Worm (Caenorhabditis elegans) whole organism, L2 larva: Measurements from ENCODE around the gene K12B6.9.

ENCODE experiments used
- alr-1 ChIP-seq: fragments of 150-350 bp; optimal IDR thresholded peaks from 2 replicates; lab custom pipeline; 2014; ENCODE audit warnings: missing biosample characterization, missing genetic modification characterization
- ama-1 ChIP-seq: fragments of 150-350 bp; optimal IDR thresholded peaks from 2 replicates; lab custom pipeline; 2018; ENCODE audit warnings: inconsistent platforms
- egl-27 ChIP-seq: sonication (generic microtip); optimal IDR thresholded peaks from 3 replicates; lab custom pipeline; 2017; ENCODE audit warnings: missing biosample characterization, missing genetic modification reagents, missing genetic modification characterization
- elt-3 ChIP-seq: sonication (generic microtip); optimal IDR thresholded peaks from 2 replicates; lab custom pipeline; 2017; ENCODE audit warnings: missing biosample characterization, missing genetic modification characterization
- fos-1 ChIP-seq: fragments of 150-350 bp; optimal IDR thresholded peaks from 2 replicates; lab custom pipeline; 2014; ENCODE audit warnings: missing biosample characterization, missing genetic modification characterization
- lin-39 ChIP-seq: fragments of 150-350 bp; optimal IDR thresholded peaks from 2 replicates; lab custom pipeline; 2014; ENCODE audit warnings: missing biosample characterization, missing genetic modification reagents, missing genetic modification characterization
- nhr-21 ChIP-seq: fragments of 150-350 bp; optimal IDR thresholded peaks from 2 replicates; lab custom pipeline; 2014; ENCODE audit warnings: missing biosample characterization, missing genetic modification characterization
- nhr-237 ChIP-seq: fragments of 150-350 bp; optimal IDR thresholded peaks from 2 replicates; lab custom pipeline; 2014; ENCODE audit warnings: missing biosample characterization, missing genetic modification characterization
- sem-4 ChIP-seq: fragments of 150-350 bp; optimal IDR thresholded peaks from 2 replicates; lab custom pipeline; 2014; ENCODE audit warnings: missing biosample characterization, missing genetic modification reagents, missing genetic modification characterization
- skn-1 ChIP-seq: sonication (generic microtip); optimal IDR thresholded peaks from 2 replicates; lab custom pipeline; 2017; ENCODE audit warnings: missing biosample characterization, missing genetic modification characterization
- snpc-4 ChIP-seq: fragments of 150-350 bp; optimal IDR thresholded peaks from 2 replicates; lab custom pipeline; 2014; ENCODE audit warnings: missing biosample characterization, missing genetic modification characterization
- unc-55 ChIP-seq: fragments of 150-350 bp; sonication (generic microtip); optimal IDR thresholded peaks from 3 replicates; lab custom pipeline; 2014; ENCODE audit warnings: missing biosample characterization, missing genetic modification reagents, missing genetic modification characterization
- zag-1 ChIP-seq: fragments of 150-350 bp; optimal IDR thresholded peaks from 2 replicates; lab custom pipeline; 2014; ENCODE audit warnings: missing biosample characterization, missing genetic modification characterization
- ztf-11 ChIP-seq: sonication (generic microtip); optimal IDR thresholded peaks from 2 replicates; lab custom pipeline; 2017; ENCODE audit warnings: missing biosample characterization, missing genetic modification characterization

DNA sequence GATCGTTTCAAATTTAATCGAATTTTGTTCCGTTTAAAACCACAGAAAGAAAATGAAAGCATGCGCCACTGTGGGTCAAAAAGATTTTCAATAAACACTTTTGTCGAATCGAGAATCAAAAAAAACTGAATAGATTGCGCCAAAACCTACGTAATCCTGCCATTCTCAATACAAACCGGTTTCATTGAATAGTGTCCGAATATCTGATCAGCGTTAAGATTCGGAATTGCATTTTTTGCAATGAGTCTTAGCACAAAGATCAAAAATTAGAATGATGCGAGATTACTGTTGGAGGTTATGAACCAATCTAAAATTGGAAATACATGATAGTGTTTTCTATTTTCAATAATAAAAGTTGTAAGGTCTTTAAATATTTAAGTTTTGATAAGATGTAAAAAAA, 25.5 kb upstream of the K12B6.9 start:
- TF ChIP-seq alr-1 (tag; lab: Kevin White, UChicago) (no peak), elt-3 (tag; lab: Kevin White, UChicago) (no peak), snpc-4 (no peak), nhr-237 (tag; lab: Kevin White, UChicago) (no peak), fos-1 (tag; lab: Kevin White, UChicago) (no peak), skn-1 (tag; lab: Kevin White, UChicago) (no peak), unc-55 (no peak), egl-27 (tag; lab: Kevin White, UChicago) (no peak), zag-1 (no peak), lin-39 (tag; lab: Kevin White, UChicago) (no peak), ama-1 (lab: Kevin White, UChicago) (no peak), nhr-21 (tag; lab: Kevin White, UChicago) (no peak), ztf-11 (tag; lab: Kevin White, UChicago) (no peak), sem-4 (tag; lab: Kevin White, UChicago) (peak; percentile 8)
